Fruit fly (Drosophila melanogaster) whole organism, embryonic: ENCODE data around the gene witty.

ENCODE experiments used
- Adf1 ChIP-seq: fragments of 200-800 bp; sonication (Bioruptor generic); IDR thresholded peaks from 2 replicates; pipeline ENCODE4 v1.3.6; 2022; ENCODE audit warnings: missing biosample characterization, missing genetic modification characterization
- Atf6 ChIP-seq: fragments of 200-800 bp; sonication (Bioruptor generic); IDR thresholded peaks from 2 replicates; pipeline ENCODE4 v1.3.6; 2022; ENCODE audit warnings: missing biosample characterization, missing genetic modification characterization
- Bdp1 ChIP-seq: fragments of 200-800 bp; sonication (Bioruptor generic); optimal IDR thresholded peaks from 3 replicates; lab custom pipeline; 2016; ENCODE audit warnings: missing biosample characterization, missing genetic modification characterization
- Bteb2 ChIP-seq: fragments of 200-800 bp; sonication (Bioruptor generic); optimal IDR thresholded peaks from 2 replicates; lab custom pipeline; 2016; ENCODE audit warnings: missing biosample characterization, missing genetic modification characterization
- CG11085 ChIP-seq: fragments of 200-800 bp; sonication (Bioruptor generic); IDR thresholded peaks from 2 replicates; pipeline ENCODE4 v1.3.6; 2022; ENCODE audit warnings: missing biosample characterization, missing genetic modification characterization
- CG11504 ChIP-seq: fragments of 200-800 bp; sonication (Bioruptor generic); optimal IDR thresholded peaks from 3 replicates; lab custom pipeline; 2019; ENCODE audit warnings: missing biosample characterization, mild to moderate bottlenecking, missing genetic modification characterization, moderate library complexity
- CG14710 ChIP-seq: fragments of 200-800 bp; sonication (Bioruptor generic); optimal IDR thresholded peaks from 3 replicates; lab custom pipeline; 2019; ENCODE audit warnings: missing biosample characterization, mild to moderate bottlenecking, missing genetic modification characterization, moderate library complexity
- CG17568 ChIP-seq: fragments of 200-800 bp; sonication (Bioruptor generic); optimal IDR thresholded peaks from 2 replicates; lab custom pipeline; 2018; ENCODE audit warnings: missing biosample characterization, mild to moderate bottlenecking, missing genetic modification characterization, moderate library complexity
- CG2202 ChIP-seq: fragments of 200-800 bp; sonication (Bioruptor generic); optimal IDR thresholded peaks from 2 replicates; lab custom pipeline; 2018; ENCODE audit warnings: missing biosample characterization, mild to moderate bottlenecking, missing genetic modification characterization
- CG2712 ChIP-seq: fragments of 200-800 bp; optimal IDR thresholded peaks from 3 replicates; lab custom pipeline; 2019; ENCODE audit warnings: missing biosample characterization, mild to moderate bottlenecking, missing genetic modification characterization, moderate library complexity
- CG31365 ChIP-seq: fragments of 200-800 bp; sonication (Bioruptor generic); optimal IDR thresholded peaks from 2 replicates; lab custom pipeline; 2018; ENCODE audit warnings: missing biosample characterization, mild to moderate bottlenecking, missing genetic modification characterization
- CG31441 ChIP-seq: fragments of 200-800 bp; sonication (Bioruptor generic); IDR thresholded peaks from 2 replicates; pipeline ENCODE4 v1.3.6; 2022; ENCODE audit warnings: missing biosample characterization, missing genetic modification characterization
- CG6683 ChIP-seq: fragments of 200-800 bp; sonication (Bioruptor generic); optimal IDR thresholded peaks from 2 replicates; lab custom pipeline; 2017; ENCODE audit warnings: missing biosample characterization, mild to moderate bottlenecking, missing genetic modification characterization, missing genetic modification reagents
- CG6689 ChIP-seq: fragments of 200-800 bp; sonication (Bioruptor generic); IDR thresholded peaks from 2 replicates; pipeline ENCODE4 v1.3.6; 2022; ENCODE audit warnings: missing biosample characterization, missing genetic modification characterization
- CG8290 ChIP-seq, 3 experiments: fragments of 200-800 bp; sonication (Bioruptor generic); optimal IDR thresholded peaks; 2 replicates each; lab custom pipeline; 2016 to 2019; ENCODE audit warnings: missing biosample characterization in 3 of 3, missing genetic modification characterization in 3 of 3, mild to moderate bottlenecking in 2 of 3, moderate library complexity in 1 of 3
- CG9797 ChIP-seq: fragments of 200-800 bp; sonication (Bioruptor generic); optimal IDR thresholded peaks from 3 replicates; lab custom pipeline; 2018; ENCODE audit warnings: missing biosample characterization, mild to moderate bottlenecking, missing genetic modification characterization
- CG9817 ChIP-seq: fragments of 200-800 bp; sonication (Bioruptor generic); optimal IDR thresholded peaks from 2 replicates; lab custom pipeline; 2018; ENCODE audit warnings: missing biosample characterization, mild to moderate bottlenecking, missing genetic modification characterization, moderate library complexity
- CG9876 ChIP-seq: fragments of 200-800 bp; sonication (Bioruptor generic); optimal IDR thresholded peaks from 2 replicates; lab custom pipeline; 2016; ENCODE audit warnings: missing biosample characterization, missing genetic modification characterization
- E2f1 ChIP-seq: fragments of 200-800 bp; sonication (Bioruptor generic); IDR thresholded peaks from 2 replicates; pipeline ENCODE4 v1.3.6; 2022; ENCODE audit warnings: missing biosample characterization, missing genetic modification characterization
- Eip74EF ChIP-seq, 2 experiments: fragments of 200-800 bp in 1 of 2; fragments of >200 bp in 1 of 2; sonication (Bioruptor generic) in 1 of 2; optimal IDR thresholded peaks; 2 replicates each; lab custom pipeline; 2017 to 2019; ENCODE audit warnings: missing biosample characterization in 2 of 2, missing genetic modification characterization in 2 of 2, mild to moderate bottlenecking in 1 of 2, moderate library complexity in 1 of 2
- HLHmδ ChIP-seq: fragments of 200-800 bp; sonication (Bioruptor generic); optimal IDR thresholded peaks from 2 replicates; lab custom pipeline; 2018; ENCODE audit warnings: missing biosample characterization, mild to moderate bottlenecking, missing genetic modification characterization, moderate library complexity
- Hr78 ChIP-seq, 2 experiments: fragments of 200-800 bp in 1 of 2; fragments of >200 bp in 1 of 2; sonication (Bioruptor generic) in 1 of 2; optimal IDR thresholded peaks; 2 replicates each; lab custom pipeline; 2017 to 2019; ENCODE audit warnings: missing biosample characterization in 2 of 2, missing genetic modification characterization in 2 of 2, mild to moderate bottlenecking in 1 of 2, moderate library complexity in 1 of 2
- Kr ChIP-seq: fragments of 200-800 bp; sonication (Bioruptor generic); optimal IDR thresholded peaks from 2 replicates; lab custom pipeline; 2017; ENCODE audit warnings: missing biosample characterization, mild to moderate bottlenecking, missing genetic modification characterization
- NC2β ChIP-seq: fragments of 200-800 bp; sonication (Bioruptor generic); optimal IDR thresholded peaks from 2 replicates; lab custom pipeline; 2016; ENCODE audit warnings: missing biosample characterization, missing genetic modification characterization
- NFAT ChIP-seq: fragments of 200-800 bp; sonication (Bioruptor generic); IDR thresholded peaks from 2 replicates; pipeline ENCODE4 v1.3.6; 2022; ENCODE audit warnings: missing biosample characterization, missing genetic modification characterization
- Oaz ChIP-seq: fragments of 200-800 bp; sonication (Bioruptor generic); IDR thresholded peaks from 2 replicates; pipeline ENCODE4 v1.3.6; 2022; ENCODE audit warnings: missing biosample characterization, missing genetic modification characterization
- Poxn ChIP-seq: fragments of 200-800 bp; sonication (Bioruptor generic); IDR thresholded peaks from 2 replicates; pipeline ENCODE4 v1.3.6; 2022; ENCODE audit warnings: missing biosample characterization, missing genetic modification characterization
- Six4 ChIP-seq: fragments of 200-800 bp; sonication (Bioruptor generic); optimal IDR thresholded peaks from 2 replicates; lab custom pipeline; 2016; ENCODE audit warnings: missing biosample characterization, missing genetic modification characterization
- Sox100B ChIP-seq: fragments of 200-800 bp; sonication (Bioruptor generic); optimal IDR thresholded peaks from 3 replicates; lab custom pipeline; 2018; ENCODE audit warnings: missing biosample characterization, mild to moderate bottlenecking, missing genetic modification characterization
- al ChIP-seq: fragments of 200-800 bp; sonication (Bioruptor generic); IDR thresholded peaks from 2 replicates; pipeline ENCODE4 v1.3.6; 2022; ENCODE audit warnings: missing biosample characterization, missing genetic modification characterization
- ara ChIP-seq: fragments of 200-800 bp; sonication (Bioruptor generic); IDR thresholded peaks from 2 replicates; pipeline ENCODE4 v1.3.6; 2022; ENCODE audit warnings: missing biosample characterization, missing genetic modification characterization
- crp ChIP-seq, 2 experiments: fragments of 200-800 bp; sonication (Bioruptor generic); optimal IDR thresholded peaks; 2 replicates in 1 of 2; 3 replicates in 1 of 2; lab custom pipeline; 2017; ENCODE audit warnings: missing biosample characterization in 2 of 2, missing genetic modification characterization in 2 of 2, mild to moderate bottlenecking in 1 of 2, moderate library complexity in 1 of 2
- dimm ChIP-seq: fragments of 200-800 bp; sonication (Bioruptor generic); IDR thresholded peaks from 2 replicates; pipeline ENCODE4 v1.3.6; 2022; ENCODE audit warnings: missing biosample characterization, missing genetic modification characterization
- ewg ChIP-seq: fragments of 200-800 bp; sonication (Bioruptor generic); optimal IDR thresholded peaks from 3 replicates; lab custom pipeline; 2017; ENCODE audit warnings: mild to moderate bottlenecking, missing biosample characterization, missing genetic modification reagents, missing genetic modification characterization
- lov ChIP-seq, 2 experiments: fragments of 200-800 bp in 1 of 2; fragments of >200 bp in 1 of 2; sonication (Bioruptor generic) in 1 of 2; IDR thresholded peaks in 1 of 2; optimal IDR thresholded peaks in 1 of 2; 2 replicates in 1 of 2; 3 replicates in 1 of 2; pipeline versions ENCODE4 v1.3.6 to Lab custom; 2017 to 2022; ENCODE audit warnings: missing biosample characterization in 1 of 2, missing genetic modification characterization in 1 of 2
- luna ChIP-seq: fragments of 200-800 bp; sonication (Bioruptor generic); optimal IDR thresholded peaks from 2 replicates; lab custom pipeline; 2016; ENCODE audit warnings: missing biosample characterization, missing genetic modification characterization
- oc ChIP-seq: fragments of 200-800 bp; sonication (Bioruptor generic); optimal IDR thresholded peaks from 2 replicates; lab custom pipeline; 2018; ENCODE audit warnings: missing biosample characterization, mild to moderate bottlenecking, missing genetic modification characterization, moderate library complexity
- odd ChIP-seq: fragments of 200-800 bp; sonication (Bioruptor generic); optimal IDR thresholded peaks from 2 replicates; lab custom pipeline; 2017; ENCODE audit warnings: missing biosample characterization, mild to moderate bottlenecking, missing genetic modification characterization
- pan ChIP-seq, 4 experiments: fragments of >200 bp in 3 of 4; fragments of 200-800 bp in 1 of 4; sonication (Bioruptor generic) in 1 of 4; optimal IDR thresholded peaks in 3 of 4; IDR thresholded peaks in 1 of 4; 2 replicates each; pipeline versions ENCODE4 v1.3.6 to Lab custom; 2017 to 2022; ENCODE audit warnings: missing biosample characterization in 2 of 4, missing genetic modification characterization in 2 of 4, mixed read lengths in 1 of 4
- sc ChIP-seq, 3 experiments: fragments of >200 bp in 2 of 3; fragments of 200-800 bp in 1 of 3; sonication (Bioruptor generic) in 1 of 3; optimal IDR thresholded peaks; 2 replicates in 2 of 3; 3 replicates in 1 of 3; lab custom pipeline; 2017; ENCODE audit warnings: mild to moderate bottlenecking in 1 of 3, missing biosample characterization in 1 of 3, missing genetic modification characterization in 1 of 3, missing genetic modification reagents in 1 of 3
- sd ChIP-seq: fragments of 200-800 bp; sonication (Bioruptor generic); optimal IDR thresholded peaks from 3 replicates; lab custom pipeline; 2018; ENCODE audit warnings: missing biosample characterization, mild to moderate bottlenecking, missing genetic modification characterization, moderate library complexity
- stc ChIP-seq: fragments of 200-800 bp; sonication (Bioruptor generic); IDR thresholded peaks from 2 replicates; pipeline ENCODE4 v1.3.6; 2022; ENCODE audit warnings: missing biosample characterization, missing genetic modification characterization
- trem ChIP-seq: fragments of 200-800 bp; optimal IDR thresholded peaks from 3 replicates; lab custom pipeline; 2019; ENCODE audit warnings: missing biosample characterization, mild to moderate bottlenecking, missing genetic modification characterization, moderate library complexity
- tx ChIP-seq: fragments of 200-800 bp; sonication (Bioruptor generic); optimal IDR thresholded peaks from 2 replicates; lab custom pipeline; 2016; ENCODE audit warnings: missing biosample characterization, missing genetic modification characterization
- usp ChIP-seq: fragments of >200 bp; optimal IDR thresholded peaks from 2 replicates; lab custom pipeline; 2017; ENCODE audit warnings: missing biosample characterization, missing genetic modification characterization
- wor ChIP-seq: fragments of 200-800 bp; sonication (Bioruptor generic); IDR thresholded peaks from 2 replicates; pipeline ENCODE4 v1.3.6; 2022; ENCODE audit warnings: missing biosample characterization, missing genetic modification characterization

Gene witty

dm6 chr2L:8292159-8292887, 45.8 kb upstream of the witty start (continued):
- TF ChIP-seq Poxn (GFP tag; lab: Robert Waterston, UW) (peak; percentile 85), CG11085 (GFP tag; lab: Robert Waterston, UW) (peak; percentile 95), CG9797 (GFP tag; lab: Kevin White, UChicago) (peak; percentile 38), Kr (GFP tag; lab: Kevin White, UChicago) (no peak), CG11504 (peak; percentile 97), CG6689 (GFP tag; lab: Robert Waterston, UW) (peak; percentile 97), NC2β (peak; percentile 90), sc (optimal IDR thresholded peaks at IDR 0.05; lab: Kevin White, UChicago) (no peak), sc (GFP tag; optimal IDR thresholded peaks at IDR 0.05; lab: Kevin White, UChicago) (peak; percentile 84), Oaz (peak; percentile 90), HLHmδ (no peak), dimm (GFP tag; lab: Robert Waterston, UW) (peak; percentile 94), tx (GFP tag; lab: Kevin White, UChicago) (peak; percentile 91), Adf1 (GFP tag; lab: Robert Waterston, UW) (peak; percentile 75), ara (GFP tag; lab: Robert Waterston, UW) (peak; percentile 97), stc (GFP tag; lab: Robert Waterston, UW) (peak; percentile 98), odd (peak; percentile 95), Sox100B (GFP tag; lab: Kevin White, UChicago) (peak; percentile 95), CG9876 (GFP tag; lab: Kevin White, UChicago) (peak; percentile 31), Atf6 (peak; percentile 97), lov (optimal IDR thresholded peaks at IDR 0.05; lab: Kevin White, UChicago) (no peak), lov (GFP tag; IDR thresholded peaks at IDR 0.05; lab: Robert Waterston, UW) (peak; percentile 92), trem (tag; lab: Kevin White, UChicago) (peak; percentile 94), CG2712 (tag; lab: Kevin White, UChicago) (peak; percentile 98), Bteb2 (GFP tag; lab: Kevin White, UChicago) (peak; percentile 96), crp (GFP tag; optimal IDR thresholded peaks at IDR 0.05; lab: Kevin White, UChicago) (peak in 1 of 2 experiments; percentile 63), Hr78 (GFP tag; optimal IDR thresholded peaks at IDR 0.05; lab: Kevin White, UChicago) (peak in 1 of 2 experiments; percentile 95), ewg (GFP tag; lab: Kevin White, UChicago) (peak; percentile 91), CG14710 (tag; lab: Kevin White, UChicago) (peak; percentile 95), sd (tag; lab: Kevin White, UChicago) (peak; percentile 88), CG31365 (tag; lab: Kevin White, UChicago) (peak; percentile 86), CG2202 (tag; lab: Kevin White, UChicago) (peak; percentile 95), CG9817 (tag; lab: Kevin White, UChicago) (peak; percentile 97), CG8290 (GFP tag; optimal IDR thresholded peaks at IDR 0.05; lab: Kevin White, UChicago) (peak; percentile 88), CG8290 (tag; optimal IDR thresholded peaks at IDR 0.05; lab: Kevin White, UChicago) (peak; percentile 53 to 85), oc (peak; percentile 99), Eip74EF (GFP tag; optimal IDR thresholded peaks at IDR 0.05; lab: Kevin White, UChicago) (peak in 1 of 2 experiments; percentile 96), wor (GFP tag; lab: Robert Waterston, UW) (peak; percentile 94), Six4 (GFP tag; lab: Kevin White, UChicago) (peak; percentile 95), Bdp1 (peak; percentile 81), CG17568 (GFP tag; lab: Kevin White, UChicago) (peak; percentile 91), NFAT (GFP tag; lab: Robert Waterston, UW) (peak; percentile 94), E2f1 (GFP tag; lab: Robert Waterston, UW) (peak; percentile 97), usp (no peak), al (GFP tag; lab: Robert Waterston, UW) (peak; percentile 95), luna (peak; percentile 75), CG31441 (GFP tag; lab: Robert Waterston, UW) (peak; percentile 93), CG6683 (peak; percentile 91), pan (optimal IDR thresholded peaks at IDR 0.05; lab: Kevin White, UChicago) (no peak), pan (GFP tag; optimal IDR thresholded peaks at IDR 0.05 in 1 of 2, IDR thresholded peaks at IDR 0.05 in 1 of 2) (peak in 1 of 2 experiments; percentile 97)
